Worm (Caenorhabditis elegans) whole organism, L2 larva: ENCODE results near the gene F09E5.16.

Experiments used
- C34F6.9 ChIP-seq: fragments of 150-350 bp; optimal IDR thresholded peaks from 2 replicates; lab custom pipeline; 2014; ENCODE audit warnings: missing biosample characterization, missing genetic modification characterization
- F13H6.1 ChIP-seq: sonication (generic microtip); optimal IDR thresholded peaks from 2 replicates; lab custom pipeline; 2016; ENCODE audit warnings: missing genetic modification characterization, missing compliant biosample characterization
- R02D3.7 ChIP-seq: fragments of 150-350 bp; optimal IDR thresholded peaks from 2 replicates; lab custom pipeline; 2014; ENCODE audit warnings: missing biosample characterization, missing genetic modification characterization
- Y55F3AM.14 ChIP-seq: fragments of 200-800 bp; sonication (Bioruptor generic); optimal IDR thresholded peaks from 2 replicates; lab custom pipeline; 2018; ENCODE audit warnings: mild to moderate bottlenecking, missing genetic modification characterization, missing compliant biosample characterization
- ZK546.5 ChIP-seq: sonication (generic microtip); optimal IDR thresholded peaks from 2 replicates; lab custom pipeline; 2017; ENCODE audit warnings: missing biosample characterization, missing genetic modification characterization
- ama-1 ChIP-seq: fragments of 150-350 bp; optimal IDR thresholded peaks from 2 replicates; lab custom pipeline; 2018; ENCODE audit warnings: inconsistent platforms
- blmp-1 ChIP-seq: sonication (generic microtip); optimal IDR thresholded peaks from 2 replicates; lab custom pipeline; 2017; ENCODE audit warnings: missing genetic modification characterization, mild to moderate bottlenecking, missing compliant biosample characterization, antibody characterized with exemption, moderate library complexity; ENCODE audit not compliant: insufficient read depth
- ceh-16 ChIP-seq: fragments of 150-350 bp; optimal IDR thresholded peaks from 2 replicates; lab custom pipeline; 2014; ENCODE audit warnings: missing biosample characterization, missing genetic modification characterization
- ceh-82 ChIP-seq: fragments of 150-350 bp; optimal IDR thresholded peaks from 2 replicates; lab custom pipeline; 2014; ENCODE audit warnings: missing biosample characterization, missing genetic modification characterization
- crh-2 ChIP-seq: sonication (generic microtip); optimal IDR thresholded peaks from 2 replicates; lab custom pipeline; 2017; ENCODE audit warnings: missing biosample characterization, missing genetic modification characterization
- dmd-4 ChIP-seq: sonication (generic microtip); optimal IDR thresholded peaks from 2 replicates; lab custom pipeline; 2017; ENCODE audit warnings: missing biosample characterization, missing genetic modification characterization
- egl-27 ChIP-seq: sonication (generic microtip); optimal IDR thresholded peaks from 3 replicates; lab custom pipeline; 2017; ENCODE audit warnings: missing biosample characterization, missing genetic modification reagents, missing genetic modification characterization
- elt-3 ChIP-seq: sonication (generic microtip); optimal IDR thresholded peaks from 2 replicates; lab custom pipeline; 2017; ENCODE audit warnings: missing biosample characterization, missing genetic modification characterization
- fos-1 ChIP-seq: fragments of 150-350 bp; optimal IDR thresholded peaks from 2 replicates; lab custom pipeline; 2014; ENCODE audit warnings: missing biosample characterization, missing genetic modification characterization
- gmeb-1 ChIP-seq: fragments of 150-350 bp; optimal IDR thresholded peaks from 2 replicates; lab custom pipeline; 2014; ENCODE audit warnings: missing biosample characterization, missing genetic modification characterization
- lin-11 ChIP-seq: fragments of 150-350 bp; sonication (generic microtip); optimal IDR thresholded peaks from 2 replicates; lab custom pipeline; 2014; ENCODE audit warnings: missing biosample characterization, missing genetic modification characterization, inconsistent platforms, mixed read lengths
- lin-13 ChIP-seq: fragments of 150-350 bp; optimal IDR thresholded peaks from 2 replicates; lab custom pipeline; 2014; ENCODE audit warnings: missing biosample characterization, missing genetic modification reagents, missing genetic modification characterization
- lin-39 ChIP-seq: fragments of 150-350 bp; optimal IDR thresholded peaks from 2 replicates; lab custom pipeline; 2014; ENCODE audit warnings: missing biosample characterization, missing genetic modification reagents, missing genetic modification characterization
- lsy-2 ChIP-seq, 2 experiments: fragments of 150-350 bp in 1 of 2; sonication (generic microtip) in 1 of 2; optimal IDR thresholded peaks; 2 replicates each; lab custom pipeline; 2014 to 2017; ENCODE audit warnings: missing biosample characterization in 2 of 2, missing genetic modification characterization in 2 of 2
- mab-5 ChIP-seq: fragments of 150-350 bp; optimal IDR thresholded peaks from 2 replicates; lab custom pipeline; 2014; ENCODE audit warnings: missing biosample characterization, missing genetic modification characterization
- mbf-1 ChIP-seq: sonication (generic microtip); optimal IDR thresholded peaks from 2 replicates; lab custom pipeline; 2017; ENCODE audit warnings: missing biosample characterization, missing genetic modification characterization
- nhr-10 ChIP-seq: sonication (generic microtip); optimal IDR thresholded peaks from 2 replicates; lab custom pipeline; 2017; ENCODE audit warnings: missing biosample characterization, missing genetic modification characterization
- nhr-11 ChIP-seq: fragments of 150-350 bp; optimal IDR thresholded peaks from 2 replicates; lab custom pipeline; 2014; ENCODE audit warnings: missing biosample characterization, missing genetic modification characterization
- nhr-129 ChIP-seq: fragments of 150-350 bp; optimal IDR thresholded peaks from 2 replicates; lab custom pipeline; 2014; ENCODE audit warnings: missing biosample characterization, missing genetic modification characterization
- nhr-21 ChIP-seq: fragments of 150-350 bp; optimal IDR thresholded peaks from 2 replicates; lab custom pipeline; 2014; ENCODE audit warnings: missing biosample characterization, missing genetic modification characterization
- nhr-23 ChIP-seq: fragments of 150-350 bp; optimal IDR thresholded peaks from 2 replicates; lab custom pipeline; 2014; ENCODE audit warnings: missing biosample characterization, missing genetic modification reagents, missing genetic modification characterization
- nhr-25 ChIP-seq: fragments of 150-350 bp; sonication (generic microtip); optimal IDR thresholded peaks from 3 replicates; lab custom pipeline; 2014; ENCODE audit warnings: missing biosample characterization, missing genetic modification characterization
- nhr-6 ChIP-seq: fragments of 150-350 bp; optimal IDR thresholded peaks from 2 replicates; lab custom pipeline; 2014; ENCODE audit warnings: missing biosample characterization, missing genetic modification characterization
- skn-1 ChIP-seq: sonication (generic microtip); optimal IDR thresholded peaks from 2 replicates; lab custom pipeline; 2017; ENCODE audit warnings: missing biosample characterization, missing genetic modification characterization
- sma-3 ChIP-seq: sonication (generic microtip); optimal IDR thresholded peaks from 2 replicates; lab custom pipeline; 2016; ENCODE audit warnings: missing genetic modification reagents, missing genetic modification characterization, missing compliant biosample characterization
- sma-9 ChIP-seq, 2 experiments: fragments of 150-350 bp in 1 of 2; sonication (generic microtip) in 1 of 2; optimal IDR thresholded peaks; 2 replicates each; lab custom pipeline; 2014 to 2016; ENCODE audit warnings: missing genetic modification characterization in 2 of 2, mild to moderate bottlenecking in 1 of 2, missing biosample characterization in 1 of 2, missing compliant biosample characterization in 1 of 2, missing genetic modification reagents in 1 of 2, moderate library complexity in 1 of 2
- snpc-4 ChIP-seq: fragments of 150-350 bp; optimal IDR thresholded peaks from 2 replicates; lab custom pipeline; 2014; ENCODE audit warnings: missing biosample characterization, missing genetic modification characterization
- unc-39 ChIP-seq: fragments of 150-350 bp; optimal IDR thresholded peaks from 2 replicates; lab custom pipeline; 2014; ENCODE audit warnings: missing biosample characterization, missing genetic modification characterization
- unc-55 ChIP-seq: fragments of 150-350 bp; sonication (generic microtip); optimal IDR thresholded peaks from 3 replicates; lab custom pipeline; 2014; ENCODE audit warnings: missing biosample characterization, missing genetic modification reagents, missing genetic modification characterization
- unc-62 ChIP-seq: fragments of 150-350 bp; optimal IDR thresholded peaks from 2 replicates; lab custom pipeline; 2014; ENCODE audit warnings: missing biosample characterization, missing genetic modification reagents, missing genetic modification characterization
- zag-1 ChIP-seq: fragments of 150-350 bp; optimal IDR thresholded peaks from 2 replicates; lab custom pipeline; 2014; ENCODE audit warnings: missing biosample characterization, missing genetic modification characterization
- ztf-11 ChIP-seq: sonication (generic microtip); optimal IDR thresholded peaks from 2 replicates; lab custom pipeline; 2017; ENCODE audit warnings: missing biosample characterization, missing genetic modification characterization

The F09E5.16 gene

DNA sequence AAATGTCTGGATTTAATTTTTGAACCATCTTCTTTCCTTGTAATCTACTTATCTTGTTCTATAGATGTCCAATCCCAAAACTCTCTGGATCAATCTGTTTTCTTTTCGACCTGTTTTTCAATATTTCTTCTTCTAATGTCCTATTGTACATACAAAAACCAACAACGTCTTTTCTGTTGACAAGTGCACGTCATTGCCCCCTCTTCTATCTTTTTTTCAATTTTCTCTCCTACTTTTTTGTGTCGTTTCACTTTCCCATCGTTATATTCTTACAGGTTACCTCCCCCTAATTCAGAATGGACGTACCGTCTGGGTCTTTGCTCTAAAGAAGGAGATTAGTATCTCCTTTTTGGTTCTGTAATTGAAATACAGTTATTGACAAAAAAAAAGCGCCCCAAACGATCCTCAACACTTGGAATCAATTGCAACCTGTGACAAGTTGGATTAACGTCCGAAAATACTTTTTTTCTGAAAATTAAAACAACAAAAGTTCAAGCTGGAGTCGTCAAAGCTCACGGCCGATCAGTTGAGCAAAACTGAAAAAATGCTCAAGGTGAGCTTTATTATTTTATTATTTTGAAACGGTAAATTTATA is 42.7 kb downstream of the F09E5.16 start, which contains the start of gene vhp-1:
TSS of gene vhp-1 (plus strand) at position 545 of the 595 bp plus-strand sequence.
- TF ChIP-seq nhr-129 (tag; lab: Kevin White, UChicago) (peak; percentile 2), nhr-25 (tag; lab: Kevin White, UChicago) (peak; percentile 4), sma-9 (GFP tag; optimal IDR thresholded peaks at IDR 0.05; lab: Kevin White, UChicago) (peak; percentile 16), sma-9 (tag; optimal IDR thresholded peaks at IDR 0.05; lab: Kevin White, UChicago) (no peak), blmp-1 (tag; lab: Kevin White, UChicago) (peak; percentile 57), ceh-82 (tag; lab: Kevin White, UChicago) (no peak)

DNA sequence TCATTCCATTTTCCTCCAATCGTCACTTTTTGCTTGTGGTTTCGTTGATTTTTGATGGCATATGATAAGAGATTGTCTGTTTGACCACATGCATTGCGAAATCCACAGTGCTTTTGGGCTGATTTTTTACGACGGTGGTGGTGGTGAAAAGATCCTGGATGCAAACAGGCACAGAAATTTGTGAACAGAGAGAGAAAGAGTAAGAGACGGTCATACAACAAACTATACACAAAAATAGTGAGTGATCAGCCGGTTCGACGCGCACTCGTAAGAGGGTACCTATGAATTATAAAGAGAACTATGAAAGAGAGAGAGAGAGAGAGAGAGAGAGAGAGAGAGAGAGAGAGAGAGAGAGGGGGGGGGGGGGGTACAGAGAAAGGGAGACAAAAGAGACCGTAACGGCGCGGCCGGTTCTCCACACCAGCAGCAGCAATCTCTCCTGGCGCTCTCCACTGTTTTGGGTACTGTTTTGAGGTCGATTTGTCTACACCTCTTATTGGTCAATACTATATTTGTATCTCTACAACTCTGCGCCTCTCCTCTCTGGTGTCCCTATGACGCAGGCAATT is 43.7 kb downstream of the F09E5.16 start:
- TF ChIP-seq unc-62 (GFP tag; lab: Kevin White, UChicago) = no peak
- peak; percentile 49 for TF ChIP-seq nhr-129 (tag; lab: Kevin White, UChicago)
- peak; percentile 81 for TF ChIP-seq blmp-1 (tag; lab: Kevin White, UChicago)
- TF ChIP-seq lsy-2 (tag; optimal IDR thresholded peaks at IDR 0.05; lab: Kevin White, UChicago) = peak in 1 of 2 experiments; percentile 45
- peak; percentile 44 for TF ChIP-seq fos-1
- TF ChIP-seq nhr-11 (tag; lab: Kevin White, UChicago) = no peak
- no peak for TF ChIP-seq ztf-11 (tag; lab: Kevin White, UChicago)
- TF ChIP-seq nhr-23 (tag; lab: Kevin White, UChicago) = no peak
- no peak for TF ChIP-seq dmd-4 (tag; lab: Kevin White, UChicago)
- TF ChIP-seq unc-55 (GFP tag; lab: Kevin White, UChicago) = no peak
- TF ChIP-seq sma-3 = peak; percentile 55
- no peak for TF ChIP-seq lin-39
- TF ChIP-seq elt-3 (tag; lab: Kevin White, UChicago) = no peak
- no peak for TF ChIP-seq ama-1 (lab: Kevin White, UChicago)
- TF ChIP-seq Y55F3AM.14 = peak; percentile 80
- no peak for TF ChIP-seq unc-39 (tag; lab: Kevin White, UChicago)
- TF ChIP-seq nhr-10 (tag; lab: Kevin White, UChicago) = no peak
- no peak for TF ChIP-seq ZK546.5 (tag; lab: Kevin White, UChicago)
- no peak for TF ChIP-seq lin-13 (GFP tag; lab: Kevin White, UChicago)
- peak; percentile 57 for TF ChIP-seq gmeb-1 (tag; lab: Kevin White, UChicago)
- TF ChIP-seq R02D3.7 = no peak
- no peak for TF ChIP-seq mab-5 (tag; lab: Kevin White, UChicago)
- peak; percentile 50 for TF ChIP-seq ceh-16 (tag; lab: Kevin White, UChicago)
- TF ChIP-seq sma-9 (GFP tag; optimal IDR thresholded peaks at IDR 0.05; lab: Kevin White, UChicago) = peak; percentile 91
- no peak for TF ChIP-seq sma-9 (tag; optimal IDR thresholded peaks at IDR 0.05; lab: Kevin White, UChicago)
- peak; percentile 61 for TF ChIP-seq nhr-21 (tag; lab: Kevin White, UChicago)
- TF ChIP-seq nhr-25 (tag; lab: Kevin White, UChicago) = peak; percentile 89
- peak; percentile 86 for TF ChIP-seq F13H6.1

DNA sequence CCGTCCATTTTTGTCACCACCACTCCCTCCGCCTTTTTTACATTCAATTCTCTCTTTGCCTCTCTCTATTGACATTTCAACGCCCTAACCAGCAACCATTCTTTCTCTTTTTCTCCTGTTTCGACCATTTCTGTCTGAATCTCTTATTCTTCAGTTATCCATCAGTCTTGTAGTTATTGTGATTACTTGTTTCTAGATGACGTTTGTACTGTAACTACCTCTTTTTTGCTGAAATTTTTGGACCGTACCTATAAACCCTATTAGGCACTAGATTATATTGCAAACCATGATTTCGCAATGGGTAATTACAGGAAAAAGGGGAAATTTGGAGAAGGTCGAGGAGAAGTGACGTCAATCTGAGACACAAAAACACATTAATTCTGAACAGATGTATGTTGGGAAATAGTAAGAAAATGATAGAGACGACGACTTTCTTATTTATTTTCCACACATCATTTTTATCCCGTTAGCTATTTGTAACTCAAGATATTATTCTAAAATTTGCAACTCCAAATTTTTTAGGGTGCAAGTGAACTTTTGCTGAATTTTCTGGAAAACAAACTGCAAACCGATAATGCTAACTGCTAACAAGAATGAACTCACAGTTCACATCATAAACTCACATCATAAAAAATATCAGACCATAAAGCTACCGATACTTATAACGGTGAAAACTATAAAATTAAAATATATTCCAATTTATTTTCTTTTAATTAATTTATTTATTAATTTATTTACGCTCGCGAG is 45.2 kb downstream of the F09E5.16 start:
- TF ChIP-seq crh-2 (tag; lab: Kevin White, UChicago) (peak; percentile 26), F13H6.1 (peak; percentile 47), nhr-129 (tag; lab: Kevin White, UChicago) (peak; percentile 52), unc-55 (GFP tag; lab: Kevin White, UChicago) (peak; percentile 5), lsy-2 (tag; optimal IDR thresholded peaks at IDR 0.05; lab: Kevin White, UChicago) (peak in 1 of 2 experiments; percentile 8), nhr-11 (tag; lab: Kevin White, UChicago) (no peak), nhr-25 (tag; lab: Kevin White, UChicago) (peak; percentile 3), egl-27 (tag; lab: Kevin White, UChicago) (peak; percentile 14), sma-9 (GFP tag; optimal IDR thresholded peaks at IDR 0.05; lab: Kevin White, UChicago) (peak; percentile 43), sma-9 (tag; optimal IDR thresholded peaks at IDR 0.05; lab: Kevin White, UChicago) (no peak), gmeb-1 (tag; lab: Kevin White, UChicago) (peak; percentile 13), sma-3 (peak; percentile 24), skn-1 (tag; lab: Kevin White, UChicago) (no peak), lin-39 (no peak), nhr-10 (tag; lab: Kevin White, UChicago) (no peak), R02D3.7 (no peak), blmp-1 (tag; lab: Kevin White, UChicago) (peak; percentile 8), snpc-4 (tag; lab: Kevin White, UChicago) (no peak), fos-1 (peak; percentile 84), nhr-6 (tag; lab: Kevin White, UChicago) (peak; percentile 18), C34F6.9 (peak; percentile 39), zag-1 (tag; lab: Kevin White, UChicago) (no peak), lin-11 (tag; lab: Kevin White, UChicago) (no peak), mbf-1 (tag; lab: Kevin White, UChicago) (no peak)
